Worm (Caenorhabditis elegans): ENCODE data around the gene str-171.

str-171 gene

DNA sequence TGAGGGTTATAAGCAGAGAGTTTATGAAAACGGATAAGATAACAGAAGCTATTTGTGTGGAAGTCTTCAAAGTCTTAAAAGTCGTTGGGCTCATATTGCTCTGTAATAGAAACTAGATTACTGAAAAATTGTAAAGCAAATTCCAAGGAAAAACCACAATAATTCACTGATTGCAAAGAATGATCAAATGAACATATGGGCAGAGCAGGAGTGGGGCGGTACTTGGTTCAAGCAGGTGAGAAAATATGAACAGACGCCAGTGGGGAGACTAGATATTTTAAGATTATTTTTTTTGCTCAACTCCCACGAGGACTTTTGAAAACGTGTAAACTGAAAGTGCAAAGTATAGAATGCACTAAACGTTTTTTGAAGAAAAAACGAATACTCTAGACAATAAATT is at the start of gene str-171:
TSS of gene str-171 (minus strand) at position 101 of the 400 bp plus-strand sequence.
- TF ChIP-seq B0310.2 (tag; optimal IDR thresholded peaks at IDR 0.05) (no peak), flt-1 (GFP tag; IDR thresholded peaks at IDR 0.05) (no peak), scrt-1 (GFP tag; IDR thresholded peaks at IDR 0.05) (no peak), F13C5.2 (tag; optimal IDR thresholded peaks at IDR 0.05) (no peak), aly-1 (tag; optimal IDR thresholded peaks at IDR 0.05) (no peak), hnd-1 (tag; optimal IDR thresholded peaks at IDR 0.05) (no peak), tra-4 (tag; optimal IDR thresholded peaks at IDR 0.05) (no peak), ceh-36 (tag; optimal IDR thresholded peaks at IDR 0.05) (no peak), pes-1 (GFP tag; IDR thresholded peaks at IDR 0.05) (no peak), hmbx-1 (tag; optimal IDR thresholded peaks at IDR 0.05) (no peak), ceh-13 (GFP tag; optimal IDR thresholded peaks at IDR 0.05) (no peak), tbx-37 (GFP tag; conservative IDR thresholded peaks at IDR 0.05) (no peak), tbx-11 (GFP tag; IDR thresholded peaks at IDR 0.05) (no peak), sea-1 (GFP tag; conservative IDR thresholded peaks at IDR 0.05) (no peak), ama-1 (optimal IDR thresholded peaks at IDR 0.05) (no peak)

DNA sequence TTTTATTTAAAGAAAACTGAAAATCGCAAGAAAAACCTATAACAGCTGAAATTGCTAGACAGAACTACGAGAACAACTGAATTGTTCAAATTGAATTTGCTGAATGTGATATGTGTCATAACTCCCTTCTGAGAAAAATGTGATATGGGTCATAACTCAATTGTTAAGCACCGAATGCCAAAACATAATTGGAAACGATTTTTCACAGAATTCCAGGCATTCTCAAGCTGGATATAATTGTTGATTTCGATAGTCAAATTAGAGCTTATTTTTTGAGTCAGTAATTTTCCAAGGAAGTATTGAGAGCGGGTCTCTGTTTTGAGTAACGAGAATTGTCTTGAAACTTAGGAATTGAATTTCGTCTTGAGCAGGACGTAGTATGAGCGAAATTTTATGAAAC is 49.6 kb upstream of the str-171 start:
- TF ChIP-seq pes-1 (GFP tag; IDR thresholded peaks at IDR 0.05), result no peak
- TF ChIP-seq aly-1 (tag; optimal IDR thresholded peaks at IDR 0.05), result no peak
- TF ChIP-seq tra-4 (tag; optimal IDR thresholded peaks at IDR 0.05), result no peak
- no peak for TF ChIP-seq hmg-4 (GFP tag; optimal IDR thresholded peaks at IDR 0.05)
- no peak for TF ChIP-seq ets-7 (tag; optimal IDR thresholded peaks at IDR 0.05)
- TF ChIP-seq flt-1 (GFP tag; IDR thresholded peaks at IDR 0.05), result no peak
- no peak for TF ChIP-seq F13C5.2 (tag; optimal IDR thresholded peaks at IDR 0.05)
- no peak for TF ChIP-seq ceh-36 (tag; optimal IDR thresholded peaks at IDR 0.05)
- TF ChIP-seq B0310.2 (tag; optimal IDR thresholded peaks at IDR 0.05), result no peak
- no peak for TF ChIP-seq ceh-13 (GFP tag; optimal IDR thresholded peaks at IDR 0.05)
- TF ChIP-seq tbx-11 (GFP tag; IDR thresholded peaks at IDR 0.05), result no peak
- no peak for TF ChIP-seq sea-1 (GFP tag; conservative IDR thresholded peaks at IDR 0.05)
- TF ChIP-seq tbx-37 (GFP tag; conservative IDR thresholded peaks at IDR 0.05), result no peak
- no peak for TF ChIP-seq scrt-1 (GFP tag; IDR thresholded peaks at IDR 0.05)
- no peak for TF ChIP-seq ama-1 (optimal IDR thresholded peaks at IDR 0.05)
- TF ChIP-seq hnd-1 (tag; optimal IDR thresholded peaks at IDR 0.05), result no peak
- TF ChIP-seq hmbx-1 (tag; optimal IDR thresholded peaks at IDR 0.05), result no peak

DNA sequence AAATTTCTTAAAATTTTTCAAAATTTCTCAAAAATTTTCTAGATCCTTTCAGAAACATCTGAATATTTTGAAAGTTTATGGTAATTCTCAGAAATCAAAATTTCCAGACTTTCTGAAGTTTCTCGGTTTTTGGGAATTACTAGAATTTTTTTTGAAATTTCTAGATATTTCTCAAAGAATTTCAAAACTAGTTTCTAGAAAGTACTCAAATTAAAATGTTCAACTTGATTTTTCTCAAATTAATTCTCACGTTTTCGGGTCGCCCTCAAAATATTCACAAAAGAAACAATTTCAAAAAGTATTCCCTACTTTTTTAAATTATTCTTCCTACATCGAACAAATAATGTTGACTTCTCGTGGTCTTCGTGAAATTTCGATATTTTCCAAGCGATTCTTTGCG is 47.4 kb upstream of the str-171 start, which contains the start of gene T09F5.10:
TSS of gene T09F5.10 (plus strand) at position 301 of the 400 bp plus-strand sequence.
- no peak for TF ChIP-seq tbx-11 (GFP tag; IDR thresholded peaks at IDR 0.05)

DNA sequence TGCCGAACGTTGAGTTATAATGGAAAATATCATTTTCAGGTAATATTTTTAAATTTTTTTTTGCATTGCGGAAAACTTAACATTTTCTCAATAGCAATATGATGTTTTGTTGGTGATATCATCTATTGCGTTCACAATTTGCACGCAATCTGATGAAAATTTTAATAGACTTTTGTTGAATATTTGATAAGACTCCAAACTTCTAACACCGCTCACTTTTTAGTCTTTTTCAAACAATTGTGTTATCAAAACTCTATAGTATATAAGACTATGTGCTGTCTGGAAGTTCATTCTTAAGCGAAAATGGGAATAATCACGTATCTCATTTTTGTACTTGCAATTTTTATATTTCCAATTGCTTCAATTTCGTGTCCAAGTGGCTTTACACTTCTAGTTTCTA is 43.1 kb upstream of the str-171 start, which contains the start of gene clec-47:
TSS of gene clec-47 (plus strand) at position 301 of the 400 bp plus-strand sequence.
- no peak for TF ChIP-seq ets-7 (tag; optimal IDR thresholded peaks at IDR 0.05)
- no peak for TF ChIP-seq flt-1 (GFP tag; IDR thresholded peaks at IDR 0.05)
- TF ChIP-seq ama-1 (optimal IDR thresholded peaks at IDR 0.05), result no peak
- no peak for TF ChIP-seq hmbx-1 (tag; optimal IDR thresholded peaks at IDR 0.05)
- TF ChIP-seq tra-4 (tag; optimal IDR thresholded peaks at IDR 0.05), result no peak
- no peak for TF ChIP-seq scrt-1 (GFP tag; IDR thresholded peaks at IDR 0.05)
- TF ChIP-seq hmg-4 (GFP tag; optimal IDR thresholded peaks at IDR 0.05), result no peak
- TF ChIP-seq F13C5.2 (tag; optimal IDR thresholded peaks at IDR 0.05), result no peak
- no peak for TF ChIP-seq B0310.2 (tag; optimal IDR thresholded peaks at IDR 0.05)
- TF ChIP-seq tbx-37 (GFP tag; conservative IDR thresholded peaks at IDR 0.05), result no peak

DNA sequence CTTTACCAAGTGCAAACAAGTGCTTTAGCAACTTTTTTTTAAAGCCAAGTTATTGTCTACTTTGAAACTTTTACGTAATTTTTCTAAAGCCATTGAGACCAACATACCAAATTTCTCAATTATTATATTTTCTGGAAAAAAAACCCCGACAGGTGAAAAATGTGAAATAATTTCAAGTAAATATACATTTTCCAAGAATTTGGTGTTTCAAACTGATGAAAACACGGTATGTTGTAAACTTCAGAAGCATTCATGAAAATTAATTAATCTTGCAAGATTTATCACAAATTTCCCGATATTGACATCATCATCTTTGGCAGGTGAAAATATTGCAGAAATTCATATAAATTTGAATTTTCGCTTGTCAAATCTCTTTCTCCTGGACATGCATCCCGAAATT is 30.4 kb upstream of the str-171 start, which contains the start of gene srz-11:
TSS of gene srz-11 (plus strand) at position 386 of the 400 bp plus-strand sequence.
- TF ChIP-seq ama-1 (optimal IDR thresholded peaks at IDR 0.05), result no peak
- TF ChIP-seq pes-1 (GFP tag; IDR thresholded peaks at IDR 0.05), result no peak
- no peak for TF ChIP-seq hmg-4 (GFP tag; optimal IDR thresholded peaks at IDR 0.05)
- TF ChIP-seq tra-4 (tag; optimal IDR thresholded peaks at IDR 0.05), result no peak
- no peak for TF ChIP-seq F13C5.2 (tag; optimal IDR thresholded peaks at IDR 0.05)
- TF ChIP-seq hmbx-1 (tag; optimal IDR thresholded peaks at IDR 0.05), result no peak
- no peak for TF ChIP-seq tbx-11 (GFP tag; IDR thresholded peaks at IDR 0.05)
- no peak for TF ChIP-seq hnd-1 (tag; optimal IDR thresholded peaks at IDR 0.05)

DNA sequence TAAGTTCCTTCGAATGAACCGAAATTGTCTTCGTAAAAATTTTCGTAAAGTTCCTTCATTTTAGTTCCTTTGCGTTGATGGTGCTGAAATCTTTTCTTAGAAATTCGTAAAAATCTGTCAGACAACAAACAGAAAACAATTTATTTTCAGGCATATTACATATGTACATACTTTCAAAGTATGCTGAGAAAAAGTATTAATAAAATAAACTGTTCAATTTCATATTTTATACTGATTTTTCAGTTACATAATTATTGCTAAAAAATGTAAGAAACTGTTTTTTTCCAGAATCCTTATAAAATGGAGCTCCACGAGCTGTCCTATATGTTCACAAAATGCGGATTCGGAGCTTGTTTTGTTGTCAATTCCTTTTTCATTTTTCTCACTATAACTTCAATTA is 26.4 kb upstream of the str-171 start, which contains the start of gene str-45:
TSS of gene str-45 (plus strand) at position 301 of the 400 bp plus-strand sequence.
- TF ChIP-seq ceh-13 (GFP tag; optimal IDR thresholded peaks at IDR 0.05) (no peak), ama-1 (optimal IDR thresholded peaks at IDR 0.05) (no peak), ceh-36 (tag; optimal IDR thresholded peaks at IDR 0.05) (no peak), sea-1 (GFP tag; conservative IDR thresholded peaks at IDR 0.05) (no peak), aly-1 (tag; optimal IDR thresholded peaks at IDR 0.05) (no peak), tra-4 (tag; optimal IDR thresholded peaks at IDR 0.05) (no peak), hmbx-1 (tag; optimal IDR thresholded peaks at IDR 0.05) (no peak)

DNA sequence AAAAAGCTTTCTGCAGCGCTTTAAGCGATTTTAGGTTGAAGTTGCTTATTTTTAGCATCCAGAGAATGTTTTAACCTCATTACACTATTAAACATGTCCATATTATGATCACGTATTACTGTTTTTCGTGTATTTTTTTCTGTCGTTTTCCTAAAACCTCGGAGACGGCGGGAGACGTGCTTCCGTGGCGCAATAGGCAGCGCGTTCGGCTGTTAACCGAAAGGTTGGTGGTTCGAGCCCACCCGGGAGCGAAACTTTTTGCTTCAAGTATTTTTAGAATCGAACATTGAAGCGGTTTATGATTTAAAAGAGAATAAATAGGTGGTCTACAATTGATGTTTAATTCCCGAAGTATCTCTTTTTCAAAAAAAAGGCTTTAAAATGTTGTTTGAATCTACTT is 24.2 kb upstream of the str-171 start:
- TF ChIP-seq ama-1 (optimal IDR thresholded peaks at IDR 0.05) (no peak), sea-1 (GFP tag; conservative IDR thresholded peaks at IDR 0.05) (no peak), hmbx-1 (tag; optimal IDR thresholded peaks at IDR 0.05) (no peak), ets-7 (tag; optimal IDR thresholded peaks at IDR 0.05) (no peak), F13C5.2 (tag; optimal IDR thresholded peaks at IDR 0.05) (no peak)

DNA sequence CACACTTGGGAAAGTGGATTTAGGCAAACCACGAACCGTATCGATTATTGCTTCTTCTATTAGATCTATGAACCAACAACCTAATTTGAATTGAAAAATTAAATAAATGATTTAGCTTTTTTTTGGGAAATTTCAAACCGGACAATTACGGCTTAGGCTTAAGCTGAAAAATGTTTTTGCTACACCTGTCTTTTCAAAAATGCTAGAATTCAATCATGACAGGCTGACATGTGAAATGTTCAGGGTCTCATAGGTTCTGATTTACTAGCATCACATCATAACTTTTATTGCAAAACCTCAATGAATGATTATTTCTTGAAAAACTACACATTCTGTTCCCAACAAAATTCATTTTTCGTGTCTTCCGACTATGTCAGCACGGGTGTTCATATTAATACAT is 21.0 kb upstream of the str-171 start, which contains the start of gene srh-55:
TSS of gene srh-55 (plus strand) at position 301 of the 400 bp plus-strand sequence.
- no peak for TF ChIP-seq flt-1 (GFP tag; IDR thresholded peaks at IDR 0.05)
- TF ChIP-seq sea-1 (GFP tag; conservative IDR thresholded peaks at IDR 0.05), result no peak
- no peak for TF ChIP-seq pes-1 (GFP tag; IDR thresholded peaks at IDR 0.05)
- TF ChIP-seq ets-7 (tag; optimal IDR thresholded peaks at IDR 0.05), result no peak
- TF ChIP-seq tra-4 (tag; optimal IDR thresholded peaks at IDR 0.05), result no peak
- TF ChIP-seq scrt-1 (GFP tag; IDR thresholded peaks at IDR 0.05), result no peak
- TF ChIP-seq ceh-13 (GFP tag; optimal IDR thresholded peaks at IDR 0.05), result no peak
- no peak for TF ChIP-seq aly-1 (tag; optimal IDR thresholded peaks at IDR 0.05)
- no peak for TF ChIP-seq B0310.2 (tag; optimal IDR thresholded peaks at IDR 0.05)

All from whole organism, early embryonic.